Fruit fly (Drosophila melanogaster) whole organism, embryonic: ENCODE measurements around the gene Rbp6.
A peak's percentile ranks its signal among the peaks of the same experiment; 100 is the strongest.

Experiments
- CG10274 ChIP-seq: fragments of 200-800 bp; sonication (Bioruptor generic); optimal IDR thresholded peaks from 3 replicates; lab custom pipeline; 2017; ENCODE audit warnings: missing biosample characterization, mild to moderate bottlenecking, missing genetic modification characterization
- CG13424 ChIP-seq: fragments of 200-800 bp; sonication (Bioruptor generic); optimal IDR thresholded peaks from 2 replicates; lab custom pipeline; 2019; ENCODE audit warnings: missing biosample characterization, mild to moderate bottlenecking, missing genetic modification characterization, moderate library complexity
- CG14014 ChIP-seq: fragments of 200-800 bp; sonication (Bioruptor generic); IDR thresholded peaks from 2 replicates; pipeline ENCODE4 v1.3.6; 2022; ENCODE audit warnings: missing biosample characterization, missing genetic modification characterization
- CG15601 ChIP-seq: fragments of 200-800 bp; sonication (Bioruptor generic); optimal IDR thresholded peaks from 3 replicates; lab custom pipeline; 2019; ENCODE audit warnings: missing biosample characterization, mild to moderate bottlenecking, missing genetic modification characterization, moderate library complexity
- CG17385 ChIP-seq: fragments of 200-800 bp; sonication (Bioruptor generic); optimal IDR thresholded peaks from 3 replicates; lab custom pipeline; 2018; ENCODE audit warnings: missing biosample characterization, mild to moderate bottlenecking, missing genetic modification characterization
- CG18764 ChIP-seq: fragments of 200-800 bp; sonication (Bioruptor generic); optimal IDR thresholded peaks from 3 replicates; lab custom pipeline; 2016; ENCODE audit warnings: missing biosample characterization, missing genetic modification characterization
- CG3065 ChIP-seq: fragments of 200-800 bp; sonication (Bioruptor generic); optimal IDR thresholded peaks from 2 replicates; lab custom pipeline; 2016; ENCODE audit warnings: missing biosample characterization, missing genetic modification characterization
- CG32532 ChIP-seq: fragments of 200-800 bp; sonication (Bioruptor generic); IDR thresholded peaks from 2 replicates; pipeline ENCODE4 v1.3.6; 2022; ENCODE audit warnings: missing biosample characterization, missing genetic modification characterization
- CG3847 ChIP-seq: fragments of 200-800 bp; sonication (Bioruptor generic); IDR thresholded peaks from 2 replicates; pipeline ENCODE4 v1.3.6; 2022; ENCODE audit warnings: missing biosample characterization, missing genetic modification characterization
- CG6254 ChIP-seq: fragments of 200-800 bp; sonication (Bioruptor generic); optimal IDR thresholded peaks from 3 replicates; lab custom pipeline; 2017; ENCODE audit warnings: mild to moderate bottlenecking, missing biosample characterization, missing genetic modification reagents, missing genetic modification characterization
- CG8290 ChIP-seq, 3 experiments: fragments of 200-800 bp; sonication (Bioruptor generic); optimal IDR thresholded peaks; 2 replicates each; lab custom pipeline; 2016 to 2019; ENCODE audit warnings: missing biosample characterization in 3 of 3, missing genetic modification characterization in 3 of 3, mild to moderate bottlenecking in 2 of 3, moderate library complexity in 1 of 3
- CG9817 ChIP-seq: fragments of 200-800 bp; sonication (Bioruptor generic); optimal IDR thresholded peaks from 2 replicates; lab custom pipeline; 2018; ENCODE audit warnings: missing biosample characterization, mild to moderate bottlenecking, missing genetic modification characterization, moderate library complexity
- CG9932 ChIP-seq: fragments of 200-800 bp; sonication (Bioruptor generic); IDR thresholded peaks from 2 replicates; pipeline ENCODE4 v1.3.6; 2022; ENCODE audit warnings: missing biosample characterization, missing genetic modification characterization
- CTCF ChIP-seq: fragments of 200-800 bp; sonication (Bioruptor generic); optimal IDR thresholded peaks from 2 replicates; lab custom pipeline; 2017; ENCODE audit warnings: missing biosample characterization, mild to moderate bottlenecking, missing genetic modification characterization, moderate library complexity
- CkIIα-i1 ChIP-seq: fragments of 200-800 bp; sonication (Bioruptor generic); IDR thresholded peaks from 2 replicates; pipeline ENCODE4 v1.3.6; 2022; ENCODE audit warnings: missing biosample characterization, missing genetic modification characterization
- CoRest ChIP-seq: fragments of 200-800 bp; sonication (Bioruptor generic); optimal IDR thresholded peaks from 3 replicates; lab custom pipeline; 2018; ENCODE audit warnings: missing biosample characterization, mild to moderate bottlenecking, missing genetic modification characterization, moderate library complexity
- D19B ChIP-seq: fragments of 200-800 bp; sonication (Bioruptor generic); optimal IDR thresholded peaks from 2 replicates; lab custom pipeline; 2017; ENCODE audit warnings: missing biosample characterization, mild to moderate bottlenecking, missing genetic modification characterization
- Dek ChIP-seq: fragments of 200-800 bp; sonication (Bioruptor generic); optimal IDR thresholded peaks from 3 replicates; lab custom pipeline; 2019; ENCODE audit warnings: missing biosample characterization, mild to moderate bottlenecking, missing genetic modification characterization, moderate library complexity
- Ets97D ChIP-seq: fragments of 200-800 bp; sonication (Bioruptor generic); optimal IDR thresholded peaks from 3 replicates; lab custom pipeline; 2016; ENCODE audit warnings: missing biosample characterization, missing genetic modification characterization
- Fer2 ChIP-seq: fragments of 200-800 bp; sonication (Bioruptor generic); optimal IDR thresholded peaks from 2 replicates; lab custom pipeline; 2018; ENCODE audit warnings: missing biosample characterization, mild to moderate bottlenecking, missing genetic modification characterization, moderate library complexity
- Gug ChIP-seq: fragments of 200-800 bp; sonication (Bioruptor generic); IDR thresholded peaks from 4 replicates; pipeline ENCODE4 v1.3.6; 2022; ENCODE audit warnings: missing biosample characterization, missing genetic modification characterization
- MESR4 ChIP-seq: fragments of 200-800 bp; sonication (Bioruptor generic); optimal IDR thresholded peaks from 2 replicates; lab custom pipeline; 2018; ENCODE audit warnings: missing biosample characterization, mild to moderate bottlenecking, missing genetic modification characterization, moderate library complexity
- PHDP ChIP-seq: fragments of 200-800 bp; sonication (Bioruptor generic); optimal IDR thresholded peaks from 3 replicates; lab custom pipeline; 2018; ENCODE audit warnings: missing biosample characterization, mild to moderate bottlenecking, missing genetic modification characterization, moderate library complexity
- aop ChIP-seq: fragments of 200-800 bp; sonication (Bioruptor generic); IDR thresholded peaks from 2 replicates; pipeline ENCODE4 v1.3.6; 2022; ENCODE audit warnings: missing biosample characterization, missing genetic modification characterization
- btn ChIP-seq: fragments of 200-800 bp; sonication (Bioruptor generic); optimal IDR thresholded peaks from 2 replicates; lab custom pipeline; 2016; ENCODE audit warnings: missing biosample characterization, missing genetic modification characterization
- chif ChIP-seq, 2 experiments: fragments of 200-800 bp; sonication (Bioruptor generic); optimal IDR thresholded peaks; 3 replicates each; lab custom pipeline; 2016; ENCODE audit warnings: missing biosample characterization in 2 of 2, missing genetic modification characterization in 2 of 2
- danr ChIP-seq: fragments of 200-800 bp; sonication (Bioruptor generic); IDR thresholded peaks from 2 replicates; pipeline ENCODE4 v1.3.6; 2022; ENCODE audit warnings: missing biosample characterization, missing genetic modification characterization
- fd102C ChIP-seq: fragments of 200-800 bp; sonication (Bioruptor generic); optimal IDR thresholded peaks from 2 replicates; lab custom pipeline; 2018; ENCODE audit warnings: missing biosample characterization, mild to moderate bottlenecking, missing genetic modification characterization, moderate library complexity
- fru ChIP-seq: fragments of >200 bp; optimal IDR thresholded peaks from 2 replicates; lab custom pipeline; 2017
- gem ChIP-seq: fragments of 200-800 bp; sonication (Bioruptor generic); optimal IDR thresholded peaks from 2 replicates; lab custom pipeline; 2019; ENCODE audit warnings: missing biosample characterization, mild to moderate bottlenecking, missing genetic modification characterization, moderate library complexity
- grau ChIP-seq: fragments of 200-800 bp; optimal IDR thresholded peaks from 3 replicates; lab custom pipeline; 2019; ENCODE audit warnings: missing biosample characterization, mild to moderate bottlenecking, missing genetic modification characterization, moderate library complexity
- ham ChIP-seq: fragments of 200-800 bp; sonication (Bioruptor generic); IDR thresholded peaks from 2 replicates; pipeline ENCODE4 v1.3.6; 2022; ENCODE audit warnings: missing biosample characterization, missing genetic modification characterization
- jing ChIP-seq: fragments of 200-800 bp; sonication (Bioruptor generic); optimal IDR thresholded peaks from 2 replicates; lab custom pipeline; 2018; ENCODE audit warnings: missing biosample characterization, mild to moderate bottlenecking, missing genetic modification characterization
- lov ChIP-seq, 2 experiments: fragments of 200-800 bp in 1 of 2; fragments of >200 bp in 1 of 2; sonication (Bioruptor generic) in 1 of 2; IDR thresholded peaks in 1 of 2; optimal IDR thresholded peaks in 1 of 2; 2 replicates in 1 of 2; 3 replicates in 1 of 2; pipeline versions ENCODE4 v1.3.6 to Lab custom; 2017 to 2022; ENCODE audit warnings: missing biosample characterization in 1 of 2, missing genetic modification characterization in 1 of 2
- nmo ChIP-seq: fragments of 200-800 bp; sonication (Bioruptor generic); optimal IDR thresholded peaks from 2 replicates; lab custom pipeline; 2018; ENCODE audit warnings: missing biosample characterization, mild to moderate bottlenecking, missing genetic modification characterization, moderate library complexity
- pita ChIP-seq: fragments of 200-800 bp; sonication (Bioruptor generic); optimal IDR thresholded peaks from 2 replicates; lab custom pipeline; 2017; ENCODE audit warnings: missing biosample characterization, mild to moderate bottlenecking, missing genetic modification characterization
- psq ChIP-seq: fragments of 200-800 bp; sonication (Bioruptor generic); optimal IDR thresholded peaks from 2 replicates; lab custom pipeline; 2017; ENCODE audit warnings: missing biosample characterization, missing genetic modification characterization
- repo ChIP-seq: fragments of 200-800 bp; sonication (Bioruptor generic); optimal IDR thresholded peaks from 2 replicates; lab custom pipeline; 2016; ENCODE audit warnings: missing biosample characterization, missing genetic modification characterization
- sens ChIP-seq: fragments of 200-800 bp; sonication (Bioruptor generic); peaks from one replicate; lab custom pipeline; 2016; ENCODE audit warnings: missing biosample characterization, missing genetic modification characterization
- sob ChIP-seq: fragments of 200-800 bp; sonication (Bioruptor generic); IDR thresholded peaks from 2 replicates; pipeline ENCODE4 v1.3.6; 2022; ENCODE audit warnings: missing biosample characterization, missing genetic modification characterization
- ssp ChIP-seq: fragments of 200-800 bp; sonication (Bioruptor generic); IDR thresholded peaks from 2 replicates; pipeline ENCODE4 v1.3.6; 2022; ENCODE audit warnings: missing biosample characterization, missing genetic modification characterization
- stc ChIP-seq: fragments of 200-800 bp; sonication (Bioruptor generic); IDR thresholded peaks from 2 replicates; pipeline ENCODE4 v1.3.6; 2022; ENCODE audit warnings: missing biosample characterization, missing genetic modification characterization
- trh ChIP-seq: fragments of 200-800 bp; sonication (Bioruptor generic); optimal IDR thresholded peaks from 2 replicates; lab custom pipeline; 2016; ENCODE audit warnings: missing biosample characterization, missing genetic modification characterization

Gene Rbp6

DNA sequence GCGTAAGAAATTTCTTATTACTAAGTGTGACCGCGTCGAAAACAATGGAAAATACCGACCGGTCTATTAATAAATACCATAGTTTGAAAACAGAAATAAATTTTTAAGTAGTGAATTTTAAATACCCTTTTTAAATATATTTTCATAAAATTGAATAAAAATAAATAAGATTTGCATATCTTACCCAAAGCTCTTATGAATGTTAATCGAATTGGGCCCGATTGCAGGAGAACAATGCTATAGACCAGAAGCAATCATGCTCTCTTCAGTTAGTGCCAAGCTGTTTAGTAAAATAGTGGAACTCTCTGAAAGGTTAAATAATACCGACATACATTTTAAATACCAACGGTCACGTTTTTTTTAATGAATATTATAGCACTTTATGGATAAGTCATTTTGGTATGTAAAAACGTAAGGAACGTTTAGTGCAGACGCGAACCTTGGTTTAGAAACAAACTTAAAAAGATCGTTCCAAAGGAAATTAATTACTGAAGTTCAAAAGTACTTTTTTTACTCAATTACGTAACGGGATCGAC is 4.1 kb upstream of the Rbp6 start, which contains the start of gene Afg3l2 (continued):
- no peak for TF ChIP-seq PHDP
- TF ChIP-seq sens, result peak; percentile 79
- TF ChIP-seq CG9932 (GFP tag; lab: Robert Waterston, UW), result peak; percentile 53
- no peak for TF ChIP-seq btn (GFP tag; lab: Kevin White, UChicago)
- no peak for TF ChIP-seq CG3065
- TF ChIP-seq trh (GFP tag; lab: Kevin White, UChicago), result peak; percentile 15
- TF ChIP-seq CTCF (GFP tag; lab: Kevin White, UChicago), result peak; percentile 76
- peak; percentile 40 for TF ChIP-seq CG15601 (tag; lab: Kevin White, UChicago)
- peak; percentile 76; the same call in 1 of the 2 replicates for TF ChIP-seq sob (GFP tag; lab: Robert Waterston, UW)
- TF ChIP-seq Fer2 (tag; lab: Kevin White, UChicago), result peak; percentile 20
- peak; percentile 72 for TF ChIP-seq CoRest (tag; lab: Kevin White, UChicago)
- no peak for TF ChIP-seq lov (optimal IDR thresholded peaks at IDR 0.05; lab: Kevin White, UChicago)
- TF ChIP-seq lov (GFP tag; IDR thresholded peaks at IDR 0.05; lab: Robert Waterston, UW), result peak; percentile 52; the same call in 1 of the 3 replicates
- no peak for TF ChIP-seq ham (GFP tag; lab: Robert Waterston, UW)
- TF ChIP-seq CG8290 (GFP tag; optimal IDR thresholded peaks at IDR 0.05; lab: Kevin White, UChicago), result no peak
- no peak for TF ChIP-seq CG8290 (tag; optimal IDR thresholded peaks at IDR 0.05; lab: Kevin White, UChicago)
- TF ChIP-seq CkIIα-i1 (GFP tag; lab: Robert Waterston, UW), result no peak
- TF ChIP-seq CG18764 (GFP tag; lab: Kevin White, UChicago), result peak; percentile 56
- no peak for TF ChIP-seq fd102C
- no peak for TF ChIP-seq MESR4 (GFP tag; lab: Kevin White, UChicago)
- TF ChIP-seq CG6254 (GFP tag; lab: Kevin White, UChicago), result peak; percentile 21
- TF ChIP-seq fru (lab: Kevin White, UChicago), result no peak
- TF ChIP-seq D19B (GFP tag; lab: Kevin White, UChicago), result peak; percentile 13
- TF ChIP-seq repo (GFP tag; lab: Kevin White, UChicago), result no peak
- peak; percentile 89 for TF ChIP-seq CG32532 (GFP tag; lab: Robert Waterston, UW)
- TF ChIP-seq CG14014 (GFP tag; lab: Robert Waterston, UW), result no peak
- peak; percentile 85 for TF ChIP-seq gem (tag; lab: Kevin White, UChicago)
- peak; percentile 13 for TF ChIP-seq Ets97D (GFP tag; lab: Kevin White, UChicago)
- TF ChIP-seq CG9817 (tag; lab: Kevin White, UChicago), result peak; percentile 65
- TF ChIP-seq CG10274 (GFP tag; lab: Kevin White, UChicago), result no peak
- TF ChIP-seq nmo, result peak; percentile 71
- peak; percentile 49 for TF ChIP-seq CG13424
- TF ChIP-seq chif (GFP tag; optimal IDR thresholded peaks at IDR 0.05; lab: Kevin White, UChicago), result peak in 1 of 2 experiments; percentile 10
- peak; percentile 67 for TF ChIP-seq ssp
- peak; percentile 67 for TF ChIP-seq Dek (tag; lab: Kevin White, UChicago)
- TF ChIP-seq danr (GFP tag; lab: Robert Waterston, UW), result peak; percentile 58; the same call in 1 of the 2 replicates
- no peak for TF ChIP-seq psq (GFP tag; lab: Kevin White, UChicago)
- TF ChIP-seq pita (GFP tag; lab: Kevin White, UChicago), result peak; percentile 68
- TF ChIP-seq grau (tag; lab: Kevin White, UChicago), result no peak
- TF ChIP-seq CG3847, result peak; percentile 35
- peak; percentile 90 for TF ChIP-seq Gug (GFP tag; lab: Robert Waterston, UW)
- peak; percentile 67; the same call in 1 of the 2 replicates for TF ChIP-seq stc (GFP tag; lab: Robert Waterston, UW)
- no peak for TF ChIP-seq CG17385 (GFP tag; lab: Kevin White, UChicago)
- no peak for TF ChIP-seq aop (GFP tag; lab: Robert Waterston, UW)
- no peak for TF ChIP-seq jing (GFP tag; lab: Kevin White, UChicago)
